Worm (Caenorhabditis elegans) whole organism, early embryonic: ENCODE measurements around the gene B0303.4.
A peak's percentile ranks its signal among the peaks of the same experiment; 100 is the strongest.

Experiments used
- B0310.2 ChIP-seq: sonication (generic microtip); optimal IDR thresholded peaks from 2 replicates; lab custom pipeline; 2016; ENCODE audit warnings: mild to moderate bottlenecking, missing genetic modification characterization, missing compliant biosample characterization
- F13C5.2 ChIP-seq: sonication (generic microtip); optimal IDR thresholded peaks from 2 replicates; lab custom pipeline; 2017; ENCODE audit warnings: mild to moderate bottlenecking, missing genetic modification characterization, inconsistent platforms, missing compliant biosample characterization
- aly-1 ChIP-seq: sonication (generic microtip); optimal IDR thresholded peaks from 2 replicates; lab custom pipeline; 2016; ENCODE audit warnings: missing genetic modification characterization, missing compliant biosample characterization
- ama-1 ChIP-seq: fragments of 150-350 bp; optimal IDR thresholded peaks from 2 replicates; lab custom pipeline; 2014
- ceh-13 ChIP-seq: fragments of 200-800 bp; sonication (Bioruptor generic); optimal IDR thresholded peaks from 2 replicates; lab custom pipeline; 2018; ENCODE audit warnings: mild to moderate bottlenecking, missing genetic modification characterization, missing compliant biosample characterization
- ceh-36 ChIP-seq: sonication (generic microtip); optimal IDR thresholded peaks from 2 replicates; lab custom pipeline; 2016; ENCODE audit warnings: missing genetic modification characterization, inconsistent platforms, missing compliant biosample characterization
- ets-7 ChIP-seq: sonication (generic microtip); optimal IDR thresholded peaks from 2 replicates; lab custom pipeline; 2016; ENCODE audit warnings: missing genotype, missing genetic modification characterization, missing compliant biosample characterization
- flt-1 ChIP-seq: fragments of 200-800 bp; sonication (Bioruptor generic); IDR thresholded peaks from 2 replicates; pipeline ENCODE4 v1.3.6; 2022; ENCODE audit warnings: missing genetic modification characterization, missing compliant biosample characterization
- hmbx-1 ChIP-seq: sonication (generic microtip); optimal IDR thresholded peaks from 2 replicates; lab custom pipeline; 2016; ENCODE audit warnings: mild to moderate bottlenecking, missing genetic modification characterization, missing compliant biosample characterization
- hmg-4 ChIP-seq: fragments of 200-800 bp; sonication (Bioruptor generic); optimal IDR thresholded peaks from 2 replicates; lab custom pipeline; 2018; ENCODE audit warnings: mild to moderate bottlenecking, missing genetic modification characterization, missing compliant biosample characterization
- hnd-1 ChIP-seq: sonication (generic microtip); optimal IDR thresholded peaks from 2 replicates; lab custom pipeline; 2016; ENCODE audit warnings: missing genetic modification characterization, missing compliant biosample characterization
- pes-1 ChIP-seq: fragments of 200-800 bp; sonication (Bioruptor generic); IDR thresholded peaks from 2 replicates; pipeline ENCODE4 v1.3.6; 2022; ENCODE audit warnings: missing genetic modification reagents, missing genetic modification characterization, missing compliant biosample characterization
- scrt-1 ChIP-seq: fragments of 200-800 bp; sonication (Bioruptor generic); IDR thresholded peaks from 2 replicates; pipeline ENCODE4 v1.3.6; 2022; ENCODE audit warnings: missing genetic modification characterization, missing compliant biosample characterization
- sea-1 ChIP-seq: fragments of 200-800 bp; sonication (Bioruptor generic); conservative IDR thresholded peaks from 2 replicates; pipeline ENCODE4 v1.3.6; 2022; ENCODE audit warnings: missing genetic modification characterization, missing compliant biosample characterization
- tbx-11 ChIP-seq: fragments of 200-800 bp; sonication (Bioruptor generic); IDR thresholded peaks from 2 replicates; pipeline ENCODE4 v1.3.6; 2022; ENCODE audit warnings: missing genetic modification characterization, missing compliant biosample characterization
- tbx-37 ChIP-seq: fragments of 200-800 bp; sonication (Bioruptor generic); conservative IDR thresholded peaks from 2 replicates; pipeline ENCODE4 v1.3.6; 2022; ENCODE audit warnings: missing genetic modification reagents, missing genetic modification characterization, missing compliant biosample characterization
- tra-4 ChIP-seq: sonication (generic microtip); optimal IDR thresholded peaks from 2 replicates; lab custom pipeline; 2017; ENCODE audit warnings: missing genetic modification characterization, missing compliant biosample characterization

The B0303.4 gene

ce11 chrIII:8739126-8739525 lies 49.5 kb downstream of the B0303.4 start:
- TF ChIP-seq B0310.2 (tag; lab: Kevin White, UChicago) (no peak), ceh-13 (GFP tag; lab: Kevin White, UChicago) (no peak), F13C5.2 (no peak), tra-4 (tag; lab: Kevin White, UChicago) (no peak), sea-1 (GFP tag; lab: Robert Waterston, UW) (no peak), pes-1 (no peak), tbx-37 (GFP tag; lab: Robert Waterston, UW) (no peak), hmbx-1 (no peak), ceh-36 (tag; lab: Kevin White, UChicago) (no peak), hmg-4 (GFP tag; lab: Kevin White, UChicago) (no peak)

ce11 chrIII:8739786-8740185 lies 50.1 kb downstream of the B0303.4 start:
- TF ChIP-seq tbx-11 (GFP tag; lab: Robert Waterston, UW) (no peak), flt-1 (GFP tag; lab: Robert Waterston, UW) (no peak), tra-4 (tag; lab: Kevin White, UChicago) (no peak), scrt-1 (GFP tag; lab: Robert Waterston, UW) (no peak), pes-1 (no peak)

- TF ChIP-seq B0310.2 (tag; lab: Kevin White, UChicago) = no peak
- TF ChIP-seq ama-1 (lab: Kevin White, UChicago) = no peak
- peak; percentile 30; the same call in 1 of the 2 replicates for TF ChIP-seq sea-1 (GFP tag; lab: Robert Waterston, UW)
- TF ChIP-seq F13C5.2 = peak; percentile 93
- TF ChIP-seq scrt-1 (GFP tag; lab: Robert Waterston, UW) = peak; percentile 70; the same call in 1 of the 2 replicates
- TF ChIP-seq pes-1 = peak; percentile 68; the same call in 1 of the 2 replicates
- TF ChIP-seq aly-1 (tag; lab: Kevin White, UChicago) = peak; percentile 58
- TF ChIP-seq ceh-13 (GFP tag; lab: Kevin White, UChicago) = no peak
- peak; percentile 11 for TF ChIP-seq hnd-1 (tag; lab: Kevin White, UChicago)
- no peak for TF ChIP-seq hmbx-1
- peak; percentile 63 for TF ChIP-seq tbx-37 (GFP tag; lab: Robert Waterston, UW)
- TF ChIP-seq ceh-36 (tag; lab: Kevin White, UChicago) = no peak
- TF ChIP-seq flt-1 (GFP tag; lab: Robert Waterston, UW) = peak; percentile 63
- no peak for TF ChIP-seq tra-4 (tag; lab: Kevin White, UChicago)
- 0 out of 2 replicates have a peak, but pooled peaks have one; percentile 54 for TF ChIP-seq tbx-11 (GFP tag; lab: Robert Waterston, UW)
- TF ChIP-seq hmg-4 (GFP tag; lab: Kevin White, UChicago) = no peak
- peak; percentile 52 for TF ChIP-seq ets-7
These were observed 51.7 kb downstream of the B0303.4 start, which contains the start of gene pdhk-2 for ce11 chrIII:8741276-8741860. pdhk-2 (minus strand) TSS chrIII:8741412.

- no peak for TF ChIP-seq aly-1 (tag; lab: Kevin White, UChicago)
- no peak for TF ChIP-seq ets-7
- no peak for TF ChIP-seq flt-1 (GFP tag; lab: Robert Waterston, UW)
- no peak for TF ChIP-seq sea-1 (GFP tag; lab: Robert Waterston, UW)
- TF ChIP-seq scrt-1 (GFP tag; lab: Robert Waterston, UW) = no peak
- no peak for TF ChIP-seq ama-1 (lab: Kevin White, UChicago)
- no peak for TF ChIP-seq hnd-1 (tag; lab: Kevin White, UChicago)
- no peak for TF ChIP-seq ceh-36 (tag; lab: Kevin White, UChicago)
- TF ChIP-seq tbx-11 (GFP tag; lab: Robert Waterston, UW) = no peak
These were observed 52.3 kb downstream of the B0303.4 start for ce11 chrIII:8741955-8742354.

- TF ChIP-seq ama-1 (lab: Kevin White, UChicago) (no peak), hmg-4 (GFP tag; lab: Kevin White, UChicago) (no peak)
These were observed 52.9 kb downstream of the B0303.4 start for ce11 chrIII:8742584-8742983.
